Fruit fly (Drosophila melanogaster) whole organism, embryonic: Measurements from ENCODE around the gene CG13898.

ENCODE experiments used
- Ada2b ChIP-seq: fragments of 200-800 bp; sonication (Bioruptor generic); IDR thresholded peaks from 2 replicates; pipeline ENCODE4 v1.3.6; 2022; ENCODE audit warnings: missing biosample characterization, missing genetic modification characterization
- Aef1 ChIP-seq: fragments of 200-800 bp; sonication (Bioruptor generic); IDR thresholded peaks from 3 replicates; pipeline ENCODE4 v1.3.6; 2022; ENCODE audit warnings: missing biosample characterization, missing genetic modification characterization
- B-H2 ChIP-seq: fragments of 200-800 bp; sonication (Bioruptor generic); optimal IDR thresholded peaks from 2 replicates; lab custom pipeline; 2018; ENCODE audit warnings: missing biosample characterization, mild to moderate bottlenecking, missing genetic modification characterization
- CG10209 ChIP-seq: fragments of 200-800 bp; sonication (Bioruptor generic); optimal IDR thresholded peaks from 3 replicates; lab custom pipeline; 2017; ENCODE audit warnings: missing biosample characterization, mild to moderate bottlenecking, missing genetic modification characterization, missing genetic modification reagents
- CG1024 ChIP-seq: fragments of 200-800 bp; sonication (Bioruptor generic); IDR thresholded peaks from 2 replicates; pipeline ENCODE4 v1.3.6; 2022; ENCODE audit warnings: missing biosample characterization, missing genetic modification characterization
- CG10654 ChIP-seq: fragments of 200-800 bp; sonication (Bioruptor generic); optimal IDR thresholded peaks from 2 replicates; lab custom pipeline; 2016; ENCODE audit warnings: missing biosample characterization, missing genetic modification characterization
- CG12104 ChIP-seq: fragments of 200-800 bp; sonication (Bioruptor generic); optimal IDR thresholded peaks from 3 replicates; lab custom pipeline; 2016; ENCODE audit warnings: missing biosample characterization, missing genetic modification characterization
- CG14860 ChIP-seq: fragments of 200-800 bp; sonication (Bioruptor generic); IDR thresholded peaks from 3 replicates; pipeline ENCODE4 v1.3.6; 2022; ENCODE audit warnings: missing biosample characterization, missing genetic modification characterization; ENCODE audit not compliant: partially characterized antibody
- CG15269 ChIP-seq: fragments of 200-800 bp; sonication (Bioruptor generic); optimal IDR thresholded peaks from 2 replicates; lab custom pipeline; 2018; ENCODE audit warnings: missing biosample characterization, mild to moderate bottlenecking, missing genetic modification characterization, moderate library complexity
- CG17361 ChIP-seq: fragments of 200-800 bp; sonication (Bioruptor generic); IDR thresholded peaks from 3 replicates; pipeline ENCODE4 v1.3.6; 2022; ENCODE audit warnings: missing biosample characterization, missing genetic modification characterization
- CG17829 ChIP-seq: fragments of 200-800 bp; optimal IDR thresholded peaks from 2 replicates; lab custom pipeline; 2019; ENCODE audit warnings: missing biosample characterization, mild to moderate bottlenecking, missing genetic modification characterization, moderate library complexity
- CG17912 ChIP-seq: fragments of 200-800 bp; sonication (Bioruptor generic); optimal IDR thresholded peaks from 2 replicates; lab custom pipeline; 2018; ENCODE audit warnings: missing biosample characterization, mild to moderate bottlenecking, missing genetic modification characterization
- CG2889 ChIP-seq: fragments of 200-800 bp; sonication (Bioruptor generic); IDR thresholded peaks from 3 replicates; pipeline ENCODE4 v1.3.6; 2022; ENCODE audit warnings: missing biosample characterization, missing genetic modification characterization
- CG43689 ChIP-seq: fragments of 200-800 bp; sonication (Bioruptor generic); IDR thresholded peaks from 2 replicates; pipeline ENCODE4 v1.3.6; 2022; ENCODE audit warnings: missing biosample characterization, missing genetic modification characterization
- CG4730 ChIP-seq: fragments of 200-800 bp; sonication (Bioruptor generic); IDR thresholded peaks from 2 replicates; pipeline ENCODE4 v1.3.6; 2022; ENCODE audit warnings: missing biosample characterization, missing genetic modification characterization
- CG4854 ChIP-seq: fragments of 200-800 bp; sonication (Bioruptor generic); optimal IDR thresholded peaks from 2 replicates; lab custom pipeline; 2016; ENCODE audit warnings: missing biosample characterization, missing genetic modification characterization, inconsistent platforms
- CG6272 ChIP-seq: fragments of 200-800 bp; sonication (Bioruptor generic); IDR thresholded peaks from 2 replicates; pipeline ENCODE4 v1.3.6; 2022; ENCODE audit warnings: missing biosample characterization, missing genetic modification characterization
- CG6813 ChIP-seq: fragments of 200-800 bp; sonication (Bioruptor generic); optimal IDR thresholded peaks from 2 replicates; lab custom pipeline; 2017; ENCODE audit warnings: missing biosample characterization, missing genetic modification characterization, mild to moderate bottlenecking, moderate library complexity, missing genetic modification reagents
- CG8281 ChIP-seq: fragments of 200-800 bp; sonication (Bioruptor generic); optimal IDR thresholded peaks from 2 replicates; lab custom pipeline; 2018; ENCODE audit warnings: missing biosample characterization, mild to moderate bottlenecking, missing genetic modification characterization, moderate library complexity
- CG8388 ChIP-seq: fragments of 200-800 bp; sonication (Bioruptor generic); optimal IDR thresholded peaks from 2 replicates; lab custom pipeline; 2019; ENCODE audit warnings: missing biosample characterization, mild to moderate bottlenecking, missing genetic modification characterization, moderate library complexity
- CG9437 ChIP-seq: fragments of 200-800 bp; sonication (Bioruptor generic); optimal IDR thresholded peaks from 2 replicates; lab custom pipeline; 2018; ENCODE audit warnings: missing biosample characterization, mild to moderate bottlenecking, missing genetic modification characterization
- ERR ChIP-seq: fragments of 200-800 bp; sonication (Bioruptor generic); optimal IDR thresholded peaks from 2 replicates; lab custom pipeline; 2016; ENCODE audit warnings: missing biosample characterization, missing genetic modification characterization
- Eip74EF ChIP-seq, 2 experiments: fragments of 200-800 bp in 1 of 2; fragments of >200 bp in 1 of 2; sonication (Bioruptor generic) in 1 of 2; optimal IDR thresholded peaks; 2 replicates each; lab custom pipeline; 2017 to 2019; ENCODE audit warnings: missing biosample characterization in 2 of 2, missing genetic modification characterization in 2 of 2, mild to moderate bottlenecking in 1 of 2, moderate library complexity in 1 of 2
- Gug ChIP-seq: fragments of 200-800 bp; sonication (Bioruptor generic); IDR thresholded peaks from 4 replicates; pipeline ENCODE4 v1.3.6; 2022; ENCODE audit warnings: missing biosample characterization, missing genetic modification characterization
- HLH54F ChIP-seq: fragments of 200-800 bp; sonication (Bioruptor generic); optimal IDR thresholded peaks from 3 replicates; lab custom pipeline; 2016; ENCODE audit warnings: missing biosample characterization, missing genetic modification characterization
- Jarid2 ChIP-seq: fragments of 200-800 bp; sonication (Bioruptor generic); optimal IDR thresholded peaks from 3 replicates; lab custom pipeline; 2017; ENCODE audit warnings: mild to moderate bottlenecking, missing biosample characterization, missing genetic modification reagents, missing genetic modification characterization
- Lim3 ChIP-seq: fragments of 200-800 bp; sonication (Bioruptor generic); IDR thresholded peaks from 2 replicates; pipeline ENCODE4 v1.3.6; 2022; ENCODE audit warnings: missing biosample characterization, missing genetic modification characterization
- Lpt ChIP-seq: fragments of >200 bp; optimal IDR thresholded peaks from 2 replicates; lab custom pipeline; 2018; ENCODE audit warnings: missing biosample characterization, missing genetic modification characterization
- MTF-1 ChIP-seq: fragments of 200-800 bp; sonication (Bioruptor generic); optimal IDR thresholded peaks from 2 replicates; lab custom pipeline; 2018; ENCODE audit warnings: missing biosample characterization, mild to moderate bottlenecking, missing genetic modification characterization, borderline replicate concordance
- Optix ChIP-seq: fragments of 200-800 bp; sonication (Bioruptor generic); IDR thresholded peaks from 3 replicates; pipeline ENCODE4 v1.3.6; 2022; ENCODE audit warnings: missing biosample characterization, missing genetic modification characterization
- Poxn ChIP-seq: fragments of 200-800 bp; sonication (Bioruptor generic); IDR thresholded peaks from 2 replicates; pipeline ENCODE4 v1.3.6; 2022; ENCODE audit warnings: missing biosample characterization, missing genetic modification characterization
- Sin3A ChIP-seq: fragments of >200 bp; optimal IDR thresholded peaks from 2 replicates; lab custom pipeline; 2018
- Sox100B ChIP-seq: fragments of 200-800 bp; sonication (Bioruptor generic); optimal IDR thresholded peaks from 3 replicates; lab custom pipeline; 2018; ENCODE audit warnings: missing biosample characterization, mild to moderate bottlenecking, missing genetic modification characterization
- ab ChIP-seq: fragments of 200-800 bp; sonication (Bioruptor generic); optimal IDR thresholded peaks from 2 replicates; lab custom pipeline; 2016; ENCODE audit warnings: missing biosample characterization, missing genetic modification characterization
- aop ChIP-seq: fragments of 200-800 bp; sonication (Bioruptor generic); IDR thresholded peaks from 2 replicates; pipeline ENCODE4 v1.3.6; 2022; ENCODE audit warnings: missing biosample characterization, missing genetic modification characterization
- cato ChIP-seq: fragments of 200-800 bp; sonication (Bioruptor generic); optimal IDR thresholded peaks from 2 replicates; lab custom pipeline; 2016; ENCODE audit warnings: missing biosample characterization, missing genetic modification characterization, borderline replicate concordance
- crol ChIP-seq: fragments of 200-800 bp; sonication (Bioruptor generic); IDR thresholded peaks from 2 replicates; pipeline ENCODE4 v1.3.6; 2022; ENCODE audit warnings: missing biosample characterization, missing genetic modification characterization
- grn ChIP-seq: fragments of 200-800 bp; sonication (Bioruptor generic); optimal IDR thresholded peaks from 3 replicates; lab custom pipeline; 2017; ENCODE audit warnings: missing biosample characterization, missing genetic modification characterization
- gt ChIP-seq: fragments of 200-800 bp; sonication (Bioruptor generic); IDR thresholded peaks from 2 replicates; pipeline ENCODE4 v1.3.6; 2022; ENCODE audit warnings: missing biosample characterization, missing genetic modification characterization
- inv ChIP-seq: fragments of 200-800 bp; sonication (Bioruptor generic); IDR thresholded peaks from 2 replicates; pipeline ENCODE4 v1.3.6; 2022; ENCODE audit warnings: missing biosample characterization, missing genetic modification characterization; ENCODE audit not compliant: partially characterized antibody
- lov ChIP-seq, 2 experiments: fragments of 200-800 bp in 1 of 2; fragments of >200 bp in 1 of 2; sonication (Bioruptor generic) in 1 of 2; IDR thresholded peaks in 1 of 2; optimal IDR thresholded peaks in 1 of 2; 2 replicates in 1 of 2; 3 replicates in 1 of 2; pipeline versions ENCODE4 v1.3.6 to Lab custom; 2017 to 2022; ENCODE audit warnings: missing biosample characterization in 1 of 2, missing genetic modification characterization in 1 of 2
- mirr ChIP-seq: fragments of 200-800 bp; sonication (Bioruptor generic); optimal IDR thresholded peaks from 3 replicates; lab custom pipeline; 2018; ENCODE audit warnings: missing biosample characterization, mild to moderate bottlenecking, missing genetic modification characterization
- pan ChIP-seq, 4 experiments: fragments of >200 bp in 3 of 4; fragments of 200-800 bp in 1 of 4; sonication (Bioruptor generic) in 1 of 4; optimal IDR thresholded peaks in 3 of 4; IDR thresholded peaks in 1 of 4; 2 replicates each; pipeline versions ENCODE4 v1.3.6 to Lab custom; 2017 to 2022; ENCODE audit warnings: missing biosample characterization in 2 of 4, missing genetic modification characterization in 2 of 4, mixed read lengths in 1 of 4
- phol ChIP-seq: fragments of 200-800 bp; sonication (Bioruptor generic); optimal IDR thresholded peaks from 3 replicates; lab custom pipeline; 2018; ENCODE audit warnings: missing biosample characterization, mild to moderate bottlenecking, missing genetic modification characterization, moderate library complexity
- pita ChIP-seq: fragments of 200-800 bp; sonication (Bioruptor generic); optimal IDR thresholded peaks from 2 replicates; lab custom pipeline; 2017; ENCODE audit warnings: missing biosample characterization, mild to moderate bottlenecking, missing genetic modification characterization
- sob ChIP-seq: fragments of 200-800 bp; sonication (Bioruptor generic); IDR thresholded peaks from 2 replicates; pipeline ENCODE4 v1.3.6; 2022; ENCODE audit warnings: missing biosample characterization, missing genetic modification characterization
- stc ChIP-seq: fragments of 200-800 bp; sonication (Bioruptor generic); IDR thresholded peaks from 2 replicates; pipeline ENCODE4 v1.3.6; 2022; ENCODE audit warnings: missing biosample characterization, missing genetic modification characterization
- trem ChIP-seq: fragments of 200-800 bp; optimal IDR thresholded peaks from 3 replicates; lab custom pipeline; 2019; ENCODE audit warnings: missing biosample characterization, mild to moderate bottlenecking, missing genetic modification characterization, moderate library complexity
- tup ChIP-seq: fragments of 200-800 bp; sonication (Bioruptor generic); optimal IDR thresholded peaks from 2 replicates; lab custom pipeline; 2016; ENCODE audit warnings: missing biosample characterization, mild to moderate bottlenecking, missing genetic modification characterization, moderate library complexity
- twi ChIP-seq: fragments of 200-800 bp; optimal IDR thresholded peaks from 2 replicates; lab custom pipeline; 2019; ENCODE audit warnings: missing biosample characterization, mild to moderate bottlenecking, missing genetic modification characterization, moderate library complexity
- vvl ChIP-seq: fragments of 200-800 bp; sonication (Bioruptor generic); IDR thresholded peaks from 2 replicates; pipeline ENCODE4 v1.3.6; 2022; ENCODE audit warnings: missing biosample characterization, missing genetic modification characterization

CG13898 gene

dm6 chr3L:754612-755011 lies 49.2 kb downstream of the CG13898 start (continued):
- TF ChIP-seq tup (GFP tag; lab: Kevin White, UChicago) (no peak), CG43689 (GFP tag; lab: Robert Waterston, UW) (no peak), inv (GFP tag; lab: Robert Waterston, UW) (no peak), phol (no peak), CG1024 (GFP tag; lab: Robert Waterston, UW) (no peak), pita (no peak), CG4854 (GFP tag; lab: Kevin White, UChicago) (no peak), Optix (GFP tag; lab: Robert Waterston, UW) (no peak), Sox100B (GFP tag; lab: Kevin White, UChicago) (no peak), CG17912 (GFP tag; lab: Kevin White, UChicago) (no peak), HLH54F (GFP tag; lab: Kevin White, UChicago) (no peak), grn (GFP tag; lab: Kevin White, UChicago) (no peak), Gug (no peak), lov (optimal IDR thresholded peaks at IDR 0.05; lab: Kevin White, UChicago) (no peak), lov (GFP tag; IDR thresholded peaks at IDR 0.05; lab: Robert Waterston, UW) (0 out of 3 replicates have a peak, but pooled peaks have one; percentile 10), CG4730 (GFP tag; lab: Robert Waterston, UW) (no peak), CG9437 (GFP tag; lab: Kevin White, UChicago) (no peak), pan (optimal IDR thresholded peaks at IDR 0.05; lab: Kevin White, UChicago) (no peak), pan (GFP tag; optimal IDR thresholded peaks at IDR 0.05 in 1 of 2, IDR thresholded peaks at IDR 0.05 in 1 of 2) (peak in 1 of 2 experiments; percentile 49), Aef1 (GFP tag; lab: Robert Waterston, UW) (no peak), Lim3 (GFP tag; lab: Robert Waterston, UW) (no peak), CG2889 (GFP tag; lab: Robert Waterston, UW) (no peak), Lpt (no peak), trem (tag; lab: Kevin White, UChicago) (no peak), Jarid2 (no peak), Eip74EF (GFP tag; optimal IDR thresholded peaks at IDR 0.05; lab: Kevin White, UChicago) (no peak), vvl (GFP tag; lab: Robert Waterston, UW) (no peak; the same call in 1 of the 2 replicates), sob (GFP tag; lab: Robert Waterston, UW) (no peak), mirr (no peak), CG6272 (no peak), ERR (GFP tag; lab: Kevin White, UChicago) (no peak), cato (GFP tag; lab: Kevin White, UChicago) (no peak), stc (GFP tag; lab: Robert Waterston, UW) (peak; percentile 55; the same call in 1 of the 2 replicates), CG17829 (peak; percentile 12), B-H2 (no peak), MTF-1 (GFP tag; lab: Kevin White, UChicago) (no peak), CG8281 (tag; lab: Kevin White, UChicago) (no peak), Ada2b (GFP tag; lab: Robert Waterston, UW) (peak; percentile 33; the same call in 1 of the 2 replicates), CG6813 (GFP tag; lab: Kevin White, UChicago) (peak; percentile 8), Sin3A (no peak), gt (GFP tag; lab: Robert Waterston, UW) (no peak), CG8388 (GFP tag; lab: Kevin White, UChicago) (peak; percentile 18), CG14860 (GFP tag; lab: Robert Waterston, UW) (no peak), CG10209 (GFP tag; lab: Kevin White, UChicago) (peak; percentile 28), twi (tag; lab: Kevin White, UChicago) (no peak), crol (GFP tag; lab: Robert Waterston, UW) (0 out of 2 replicates have a peak, but pooled peaks have one; percentile 19), CG15269 (tag; lab: Kevin White, UChicago) (no peak), Poxn (GFP tag; lab: Robert Waterston, UW) (no peak), CG17361 (GFP tag; lab: Robert Waterston, UW) (no peak), CG10654 (no peak), CG12104 (GFP tag; lab: Kevin White, UChicago) (no peak), aop (GFP tag; lab: Robert Waterston, UW) (no peak), ab (GFP tag; lab: Kevin White, UChicago) (no peak)
